Worm (Caenorhabditis elegans): ENCODE results near the gene ran-5.

- no peak for TF ChIP-seq ceh-19 (GFP tag; optimal IDR thresholded peaks at IDR 0.05)
- TF ChIP-seq ceh-14 (tag; optimal IDR thresholded peaks at IDR 0.05), result no peak
- TF ChIP-seq nhr-11 (tag; optimal IDR thresholded peaks at IDR 0.05), result no peak
- no peak for TF ChIP-seq pqm-1 (tag; optimal IDR thresholded peaks at IDR 0.05)
- no peak for TF ChIP-seq che-1 (tag; optimal IDR thresholded peaks at IDR 0.05)
- no peak for TF ChIP-seq rnt-1 (tag; optimal IDR thresholded peaks at IDR 0.05)
- TF ChIP-seq ceh-24 (tag; optimal IDR thresholded peaks at IDR 0.05), result no peak
- TF ChIP-seq sox-4 (tag; optimal IDR thresholded peaks at IDR 0.05), result no peak
- TF ChIP-seq Y22D7AL.16 (tag; optimal IDR thresholded peaks at IDR 0.05), result no peak
- no peak for TF ChIP-seq K09A11.1 (tag; optimal IDR thresholded peaks at IDR 0.05; ENCODE audit: insufficient read depth)
- no peak for TF ChIP-seq dmd-4 (tag; optimal IDR thresholded peaks at IDR 0.05; ENCODE audit: borderline replicate concordance)
- no peak for TF ChIP-seq F13H6.1 (tag; optimal IDR thresholded peaks at IDR 0.05)
Observed at ce11 chrII:6046023-6046631, 1.8 kb upstream of the ran-5 start.

All from whole organism, late embryonic.